Worm (Caenorhabditis elegans) whole organism, L4 larva: Measurements from ENCODE around the gene F58G6.7.

ENCODE experiments used
- F26F4.8 ChIP-seq: fragments of 200-800 bp; sonication (Bioruptor generic); conservative IDR thresholded peaks from 2 replicates; pipeline ENCODE4 v1.3.6; 2022; ENCODE audit warnings: missing genetic modification characterization, missing compliant biosample characterization
- F44E2.7 ChIP-seq: fragments of 200-800 bp; sonication (Bioruptor generic); IDR thresholded peaks from 2 replicates; pipeline ENCODE4 v2.1.2; 2022; ENCODE audit warnings: missing genetic modification characterization, missing compliant biosample characterization
- R02D3.7 ChIP-seq: fragments of 150-350 bp; sonication (generic microtip); optimal IDR thresholded peaks from 3 replicates; lab custom pipeline; 2014; ENCODE audit warnings: missing biosample characterization, missing genetic modification characterization
- ZK337.2 ChIP-seq: fragments of 200-800 bp; sonication (Bioruptor generic); IDR thresholded peaks from 2 replicates; pipeline ENCODE4 v1.3.6; 2022; ENCODE audit warnings: missing genetic modification reagents, missing genetic modification characterization, missing compliant biosample characterization
- ZK546.5 ChIP-seq, 2 experiments: sonication (generic microtip); optimal IDR thresholded peaks; 2 replicates each; lab custom pipeline; 2017; ENCODE audit warnings: missing biosample characterization in 2 of 2, missing genetic modification characterization in 2 of 2
- aha-1 ChIP-seq: fragments of 150-350 bp; peaks from one replicate; lab custom pipeline; 2014; ENCODE audit warnings: missing biosample characterization, missing genetic modification characterization
- arid-1 ChIP-seq: fragments of 200-800 bp; sonication (Bioruptor generic); conservative IDR thresholded peaks from 2 replicates; pipeline ENCODE4 v1.3.6; 2022; ENCODE audit warnings: missing genetic modification reagents, missing genetic modification characterization, missing compliant biosample characterization
- ceh-20 ChIP-seq: fragments of 200-800 bp; sonication (Bioruptor generic); IDR thresholded peaks from 2 replicates; pipeline ENCODE4 v1.3.6; 2022; ENCODE audit warnings: missing genetic modification reagents, missing genetic modification characterization, missing compliant biosample characterization
- ceh-32 ChIP-seq: sonication (generic microtip); optimal IDR thresholded peaks from 2 replicates; lab custom pipeline; 2016; ENCODE audit warnings: mild to moderate bottlenecking, missing genetic modification characterization, missing compliant biosample characterization; ENCODE audit not compliant: poor library complexity
- ceh-62 ChIP-seq: sonication (generic microtip); optimal IDR thresholded peaks from 2 replicates; lab custom pipeline; 2017; ENCODE audit warnings: missing biosample characterization, missing genetic modification characterization
- dmd-6 ChIP-seq: fragments of 200-800 bp; sonication (Bioruptor generic); IDR thresholded peaks from 2 replicates; pipeline ENCODE4 v1.3.6; 2022; ENCODE audit warnings: missing genetic modification reagents, missing genetic modification characterization, missing compliant biosample characterization
- dmd-8 ChIP-seq: fragments of 200-800 bp; sonication (Bioruptor generic); IDR thresholded peaks from 2 replicates; pipeline ENCODE4 v1.3.6; 2022; ENCODE audit warnings: missing genetic modification characterization, missing compliant biosample characterization
- duxl-1 ChIP-seq: sonication (generic microtip); optimal IDR thresholded peaks from 2 replicates; lab custom pipeline; 2016; ENCODE audit warnings: mild to moderate bottlenecking, missing genetic modification characterization, moderate library complexity, missing compliant biosample characterization; ENCODE audit not compliant: poor library complexity
- egl-27 ChIP-seq: sonication (generic microtip); optimal IDR thresholded peaks from 3 replicates; lab custom pipeline; 2017; ENCODE audit warnings: missing biosample characterization, missing genetic modification reagents, missing genetic modification characterization
- hmg-1.1 ChIP-seq: fragments of 200-800 bp; sonication (Bioruptor generic); IDR thresholded peaks from 2 replicates; pipeline ENCODE4 v1.3.6; 2022; ENCODE audit warnings: missing genetic modification reagents, missing genetic modification characterization, missing compliant biosample characterization
- lin-13 ChIP-seq: fragments of 150-350 bp; optimal IDR thresholded peaks from 2 replicates; lab custom pipeline; 2014; ENCODE audit warnings: missing biosample characterization, missing genetic modification reagents, missing genetic modification characterization
- lin-15B ChIP-seq: fragments of 150-350 bp; sonication (generic microtip); optimal IDR thresholded peaks from 3 replicates; lab custom pipeline; 2014; ENCODE audit warnings: missing biosample characterization, missing genetic modification characterization
- lsy-2 ChIP-seq, 2 experiments: fragments of 150-350 bp in 1 of 2; sonication (generic microtip) in 1 of 2; optimal IDR thresholded peaks; 2 replicates each; lab custom pipeline; 2014 to 2017; ENCODE audit warnings: missing biosample characterization in 2 of 2, missing genetic modification characterization in 2 of 2
- nhr-111 ChIP-seq: fragments of 200-800 bp; sonication (Bioruptor generic); optimal IDR thresholded peaks from 2 replicates; lab custom pipeline; 2018; ENCODE audit warnings: mild to moderate bottlenecking, missing genetic modification characterization, missing compliant biosample characterization
- nhr-25 ChIP-seq: sonication (generic microtip); optimal IDR thresholded peaks from 2 replicates; lab custom pipeline; 2017; ENCODE audit warnings: missing genetic modification characterization, mild to moderate bottlenecking, missing compliant biosample characterization, antibody characterized with exemption, moderate library complexity, borderline replicate concordance; ENCODE audit not compliant: insufficient read depth
- nhr-42 ChIP-seq: fragments of 200-800 bp; sonication (Bioruptor generic); IDR thresholded peaks from 2 replicates; pipeline ENCODE4 v1.3.6; 2022; ENCODE audit warnings: missing genetic modification characterization, missing compliant biosample characterization
- pha-4 ChIP-seq, 2 experiments: fragments of 150-350 bp in 1 of 2; fragments of 200-800 bp in 1 of 2; sonication (Bioruptor generic) in 1 of 2; IDR thresholded peaks in 1 of 2; optimal IDR thresholded peaks in 1 of 2; 2 replicates each; pipeline versions ENCODE4 v1.3.6 to Lab custom; 2014 to 2022; ENCODE audit warnings: missing genetic modification characterization in 2 of 2, missing genetic modification reagents in 2 of 2, missing biosample characterization in 1 of 2, missing compliant biosample characterization in 1 of 2
- pqm-1 ChIP-seq: sonication (generic microtip); optimal IDR thresholded peaks from 2 replicates; lab custom pipeline; 2017; ENCODE audit warnings: missing biosample characterization, missing genetic modification characterization
- saeg-2 ChIP-seq: fragments of 200-800 bp; sonication (Bioruptor generic); IDR thresholded peaks from 2 replicates; pipeline ENCODE4 v1.3.6; 2022; ENCODE audit warnings: missing genetic modification reagents, missing genetic modification characterization, missing compliant biosample characterization
- set-16 ChIP-seq: fragments of 200-800 bp; sonication (Bioruptor generic); IDR thresholded peaks from 2 replicates; pipeline ENCODE4 v1.3.6; 2022; ENCODE audit warnings: missing genetic modification reagents, missing genetic modification characterization, missing compliant biosample characterization
- skn-1 ChIP-seq: fragments of 150-350 bp; optimal IDR thresholded peaks from 2 replicates; lab custom pipeline; 2014; ENCODE audit warnings: missing biosample characterization, missing genetic modification characterization
- spr-3 ChIP-seq: fragments of 200-800 bp; sonication (Bioruptor generic); optimal IDR thresholded peaks from 2 replicates; lab custom pipeline; 2018; ENCODE audit warnings: mild to moderate bottlenecking, missing genetic modification characterization, missing compliant biosample characterization
- unc-130 ChIP-seq: sonication (generic microtip); optimal IDR thresholded peaks from 2 replicates; lab custom pipeline; 2016; ENCODE audit warnings: missing genetic modification reagents, missing genetic modification characterization, missing compliant biosample characterization
- unc-62 ChIP-seq, 3 experiments: fragments of 150-350 bp in 1 of 3; sonication (generic microtip); optimal IDR thresholded peaks in 2 of 3; peaks in 1 of 3; 1 replicate in 1 of 3; 2 replicates in 2 of 3; lab custom pipeline; 2014 to 2017; ENCODE audit warnings: missing biosample characterization in 3 of 3, missing genetic modification characterization in 3 of 3, missing genetic modification reagents in 3 of 3, missing genotype in 1 of 3
- vab-7 ChIP-seq: fragments of 200-800 bp; sonication (Bioruptor generic); IDR thresholded peaks from 2 replicates; pipeline ENCODE4 v1.3.6; 2022; ENCODE audit warnings: missing genetic modification reagents, missing genetic modification characterization, missing compliant biosample characterization
- zip-2 ChIP-seq: fragments of 150-350 bp; optimal IDR thresholded peaks from 2 replicates; lab custom pipeline; 2014; ENCODE audit warnings: missing biosample characterization, missing genetic modification characterization
- ztf-7 ChIP-seq: fragments of 150-350 bp; optimal IDR thresholded peaks from 2 replicates; lab custom pipeline; 2014; ENCODE audit warnings: missing biosample characterization, missing genetic modification characterization

Gene F58G6.7

DNA sequence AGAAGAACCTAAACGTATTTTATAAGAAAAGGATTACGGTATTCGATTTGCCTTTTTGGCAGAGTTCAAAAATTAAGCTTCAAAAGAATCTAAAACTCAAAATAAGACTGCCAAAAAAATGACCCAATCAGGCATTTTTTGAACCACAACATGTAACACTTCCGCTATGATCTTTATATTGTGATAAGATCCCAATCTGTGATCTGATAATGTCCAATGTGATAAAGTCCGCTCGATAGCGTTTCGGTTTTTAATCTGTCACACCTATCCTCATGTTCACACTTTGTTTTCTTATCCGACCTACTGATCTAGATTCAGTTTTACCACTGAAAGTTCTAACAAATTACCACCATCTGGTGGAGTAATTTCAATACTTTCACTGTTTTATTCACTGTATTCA is 40.1 kb upstream of the F58G6.7 start:
- no peak for TF ChIP-seq saeg-2 (GFP tag; lab: Robert Waterston, UW)
- TF ChIP-seq aha-1 (tag; lab: Kevin White, UChicago), result no peak
- no peak for TF ChIP-seq lsy-2 (tag; optimal IDR thresholded peaks at IDR 0.05; lab: Kevin White, UChicago)
- TF ChIP-seq ztf-7 (tag; lab: Kevin White, UChicago), result no peak

DNA sequence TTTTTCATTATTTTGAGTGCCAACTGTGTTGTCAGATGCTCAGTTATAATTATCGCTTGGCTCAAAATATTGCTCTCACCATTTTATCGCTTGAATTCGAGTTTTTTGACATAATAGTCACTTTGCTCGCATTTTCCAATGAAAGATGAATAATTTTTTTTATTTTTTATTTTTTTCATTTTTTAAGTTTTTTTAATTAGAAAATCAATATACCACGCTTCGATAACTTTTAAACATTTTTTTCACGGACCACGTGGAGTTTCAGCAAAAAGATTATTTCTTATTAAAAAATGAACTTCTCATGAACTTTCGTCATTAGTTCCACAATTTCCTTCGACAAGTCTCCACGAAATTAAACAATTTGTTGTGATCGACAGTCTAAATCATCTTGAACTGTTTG is 39.4 kb upstream of the F58G6.7 start, which contains the start of gene elt-1:
elt-1 (plus strand) TSS at position 301 of the 400 bp plus-strand sequence.
- no peak for TF ChIP-seq ZK546.5 (tag; optimal IDR thresholded peaks at IDR 0.05; lab: Kevin White, UChicago)
- TF ChIP-seq pqm-1 (tag; lab: Kevin White, UChicago), result no peak
- TF ChIP-seq ceh-20 (GFP tag; lab: Robert Waterston, UW), result no peak
- no peak for TF ChIP-seq F44E2.7
- TF ChIP-seq egl-27 (tag; lab: Kevin White, UChicago), result no peak
- TF ChIP-seq arid-1 (GFP tag; lab: Robert Waterston, UW), result no peak
- no peak for TF ChIP-seq nhr-111 (GFP tag; lab: Kevin White, UChicago)
- TF ChIP-seq zip-2 (tag; lab: Kevin White, UChicago), result no peak
- TF ChIP-seq unc-130 (GFP tag; lab: Kevin White, UChicago), result no peak

DNA sequence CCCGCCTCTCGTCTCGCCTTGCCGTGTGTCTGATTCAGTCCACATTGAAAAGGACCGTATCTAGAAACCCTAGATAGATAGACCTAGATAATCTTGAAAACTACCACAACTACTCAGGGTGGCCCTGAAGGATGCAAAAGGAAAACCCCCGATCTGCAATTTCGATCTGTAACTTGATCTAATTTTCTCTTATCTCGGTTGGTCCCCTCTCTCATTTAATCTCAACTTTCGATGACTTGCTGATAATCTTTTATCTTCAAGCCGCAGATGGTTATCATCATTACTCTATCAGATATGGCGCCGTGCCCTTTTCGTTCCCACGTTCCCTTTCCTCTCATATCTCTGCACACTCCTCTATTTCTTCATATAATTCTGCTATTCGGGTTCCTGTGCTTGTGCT is 38.6 kb upstream of the F58G6.7 start:
- TF ChIP-seq dmd-8 (no peak), ceh-32 (tag; lab: Kevin White, UChicago) (no peak), vab-7 (no peak), set-16 (GFP tag; lab: Robert Waterston, UW) (no peak), F44E2.7 (no peak), ztf-7 (tag; lab: Kevin White, UChicago) (no peak), nhr-42 (GFP tag; lab: Robert Waterston, UW) (no peak), pha-4 (GFP tag; IDR thresholded peaks at IDR 0.05; lab: Robert Waterston, UW) (no peak), pha-4 (tag; optimal IDR thresholded peaks at IDR 0.05; lab: Kevin White, UChicago) (no peak), F26F4.8 (GFP tag; lab: Robert Waterston, UW) (no peak), lin-15B (tag; lab: Kevin White, UChicago) (no peak), lin-13 (GFP tag; lab: Kevin White, UChicago) (no peak), spr-3 (GFP tag; lab: Kevin White, UChicago) (no peak)

DNA sequence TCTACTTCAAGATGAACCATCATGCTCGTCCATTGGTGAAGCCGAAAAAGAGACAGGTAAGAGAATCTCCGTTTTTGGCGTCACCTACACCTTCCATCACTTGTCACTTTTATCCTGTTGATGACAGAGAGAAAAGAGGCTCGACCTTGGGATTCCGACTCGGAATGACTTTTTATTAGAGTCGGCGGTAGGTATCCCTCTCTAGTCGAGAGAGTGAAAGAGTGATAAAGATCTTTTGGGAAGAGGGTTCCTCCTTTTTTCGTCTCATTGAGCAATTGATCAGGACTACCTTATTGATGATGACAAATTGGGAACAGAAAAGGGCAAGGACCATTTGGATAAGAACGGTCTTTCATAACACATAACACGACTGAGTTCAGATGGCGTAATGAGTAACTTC is 36.8 kb upstream of the F58G6.7 start:
- TF ChIP-seq duxl-1 (no peak), ZK337.2 (GFP tag; lab: Robert Waterston, UW) (no peak), unc-62 (GFP tag; optimal IDR thresholded peaks at IDR 0.05 in 1 of 2; lab: Kevin White, UChicago) (peak in 1 of 2 experiments; percentile 88), unc-62 (tag; optimal IDR thresholded peaks at IDR 0.05; lab: Kevin White, UChicago) (no peak)
- TF ChIP-seq, all 104 proteins: peak for 1

DNA sequence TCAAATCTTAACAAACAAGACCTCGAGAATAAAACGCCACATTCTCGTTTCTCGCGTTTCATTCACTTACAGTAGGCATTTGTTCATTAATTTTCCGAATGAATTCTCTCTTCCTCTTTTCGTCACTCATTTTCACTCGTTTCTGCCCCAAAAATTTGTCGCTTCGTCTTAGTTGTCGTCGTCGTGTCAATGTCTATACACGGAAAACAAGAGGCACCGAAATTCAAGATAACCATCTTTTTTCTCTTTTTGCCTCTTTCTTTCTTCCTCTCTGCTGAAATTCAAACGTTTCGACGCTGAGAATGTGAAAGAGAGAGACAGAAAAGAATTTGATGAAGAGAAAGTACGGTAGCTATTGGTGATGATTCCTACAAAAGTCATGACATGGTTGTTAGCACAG is 36.1 kb upstream of the F58G6.7 start:
- TF ChIP-seq ceh-62 (tag; lab: Kevin White, UChicago) (no peak), hmg-1.1 (GFP tag; lab: Robert Waterston, UW) (0 out of 2 replicates have a peak, but pooled peaks have one; percentile 12), unc-62 (GFP tag; optimal IDR thresholded peaks at IDR 0.05 in 1 of 2; lab: Kevin White, UChicago) (peak in 1 of 2 experiments; percentile 49), unc-62 (tag; optimal IDR thresholded peaks at IDR 0.05; lab: Kevin White, UChicago) (no peak)

DNA sequence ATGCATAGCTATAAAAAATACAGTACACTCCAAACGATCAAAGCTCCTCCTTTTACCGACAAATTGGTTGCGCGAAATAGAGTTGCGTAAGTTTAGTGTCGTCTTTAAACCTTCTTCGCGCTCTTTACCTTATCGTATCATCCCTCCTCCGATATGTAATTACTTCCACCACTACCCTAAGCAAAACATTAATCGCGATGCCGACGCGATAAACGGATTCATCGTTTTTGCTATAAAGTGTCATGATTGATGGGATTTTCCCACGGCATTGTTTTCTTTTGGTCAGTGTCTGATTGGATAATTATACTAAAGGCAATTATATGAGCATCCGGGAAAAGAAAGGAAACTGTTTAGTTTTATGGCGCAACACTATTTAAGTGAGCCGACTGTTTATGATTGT is 35.3 kb upstream of the F58G6.7 start:
- no peak for TF ChIP-seq spr-3 (GFP tag; lab: Kevin White, UChicago)
- TF ChIP-seq dmd-6 (GFP tag; lab: Robert Waterston, UW), result no peak
- no peak for TF ChIP-seq R02D3.7 (tag; lab: Kevin White, UChicago)
- TF ChIP-seq nhr-25, result no peak
- peak in 1 of 2 experiments; percentile 12 for TF ChIP-seq unc-62 (GFP tag; optimal IDR thresholded peaks at IDR 0.05 in 1 of 2; lab: Kevin White, UChicago)
- TF ChIP-seq unc-62 (tag; optimal IDR thresholded peaks at IDR 0.05; lab: Kevin White, UChicago), result no peak
- TF ChIP-seq skn-1 (tag; lab: Kevin White, UChicago), result no peak
- TF ChIP-seq hmg-1.1 (GFP tag; lab: Robert Waterston, UW), result no peak
- TF ChIP-seq duxl-1, result no peak
